Worm (Caenorhabditis elegans): ENCODE measurements around the gene aagr-2.

- no peak for TF ChIP-seq F22D6.2 (tag; optimal IDR thresholded peaks at IDR 0.05)
- TF ChIP-seq hrde-1 (tag; optimal IDR thresholded peaks at IDR 0.05; ENCODE audit: borderline replicate concordance) = no peak
Measured at ce11 chrII:4867476-4867875, 57.6 kb downstream of the aagr-2 start, which contains the start of gene col-17.

Data from whole organism, young adult.